Fruit fly (Drosophila melanogaster): ENCODE measurements around the gene fuss.

The fuss gene

DNA sequence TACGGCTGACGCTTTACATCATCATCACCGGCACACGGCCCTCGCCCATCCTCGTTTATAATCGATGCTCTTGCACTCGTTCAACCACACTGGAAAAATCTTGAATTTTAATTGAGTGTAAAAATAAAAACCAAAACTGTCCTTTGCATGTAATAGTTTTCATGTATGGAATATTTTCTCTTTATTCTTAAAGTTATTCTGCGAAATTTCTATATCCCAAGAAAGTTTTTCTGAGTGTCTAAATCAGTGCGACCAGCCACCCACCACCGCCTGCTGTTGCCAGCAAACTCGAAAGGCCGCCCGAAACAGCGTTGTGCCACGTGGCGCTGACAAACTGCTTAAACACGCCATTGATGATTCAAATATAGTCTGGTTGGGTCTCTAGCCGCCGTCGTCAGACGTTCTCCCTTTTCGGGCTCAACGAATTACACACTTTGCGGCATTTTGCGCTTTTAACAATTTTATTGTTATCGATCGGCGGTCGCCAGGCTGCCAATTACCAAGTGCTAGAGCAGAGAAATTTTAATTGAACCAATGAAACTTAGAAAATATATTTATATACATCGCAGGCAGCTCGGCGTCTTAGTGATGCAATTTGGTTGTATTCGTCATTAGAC, 4.6 kb upstream of the fuss start (continued):
- TF ChIP-seq Ets21C (GFP tag; optimal IDR thresholded peaks at IDR 0.05) (no peak), ss (GFP tag; optimal IDR thresholded peaks at IDR 0.05) (no peak), CG16779 (tag; optimal IDR thresholded peaks at IDR 0.05) (no peak), Blimp-1 (GFP tag; optimal IDR thresholded peaks at IDR 0.05) (no peak), CG8632 (GFP tag; optimal IDR thresholded peaks at IDR 0.05) (peak; percentile 13), CG6276 (GFP tag; optimal IDR thresholded peaks at IDR 0.05) (no peak), Hr38 (GFP tag; optimal IDR thresholded peaks at IDR 0.05) (no peak), Sox14 (GFP tag; optimal IDR thresholded peaks at IDR 0.05) (peak; percentile 16)

dm6 chr4:981157-981556, 2.9 kb upstream of the fuss start:
- no peak for TF ChIP-seq cyc (GFP tag; optimal IDR thresholded peaks at IDR 0.05)
- TF ChIP-seq CG11902 (GFP tag; optimal IDR thresholded peaks at IDR 0.05) = no peak
- TF ChIP-seq CG6808 (GFP tag; optimal IDR thresholded peaks at IDR 0.05) = no peak

DNA sequence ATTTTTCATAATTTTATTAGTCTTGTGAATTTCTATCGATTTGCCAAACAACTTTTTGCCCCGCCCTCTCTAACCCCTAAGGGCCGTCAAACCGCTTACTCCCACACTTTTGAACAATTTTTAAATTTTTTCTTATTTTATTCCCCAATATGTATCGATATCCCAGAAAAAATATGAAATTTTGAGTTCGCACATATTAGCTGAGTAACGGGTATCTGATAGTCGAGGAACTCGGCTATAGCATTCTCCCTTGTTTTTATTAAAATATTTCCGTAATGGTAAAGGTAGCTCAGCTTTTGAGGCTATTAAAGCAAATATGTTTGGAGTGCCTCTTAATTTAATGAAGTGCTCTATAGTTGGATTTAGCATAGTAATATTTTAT, 2.2 kb upstream of the fuss start:
- TF ChIP-seq Eip78C (GFP tag) (peak; percentile 23), fd85E (GFP tag; optimal IDR thresholded peaks at IDR 0.05) (no peak)

- TF ChIP-seq svp (GFP tag) (peak; percentile 46), topi (GFP tag; optimal IDR thresholded peaks at IDR 0.05) (no peak), CG10631 (GFP tag; optimal IDR thresholded peaks at IDR 0.05) (no peak), OdsH (GFP tag; optimal IDR thresholded peaks at IDR 0.05) (peak; percentile 34), salr (GFP tag; optimal IDR thresholded peaks at IDR 0.05) (no peak), CG11762 (GFP tag; optimal IDR thresholded peaks at IDR 0.05; ENCODE audit: insufficient read depth) (no peak), CG16779 (tag; optimal IDR thresholded peaks at IDR 0.05) (no peak), Lpt (GFP tag; optimal IDR thresholded peaks at IDR 0.05) (no peak), fkh (GFP tag; optimal IDR thresholded peaks at IDR 0.05) (peak; percentile 20), Sox15 (GFP tag; optimal IDR thresholded peaks at IDR 0.05) (no peak), CG31627 (GFP tag; optimal IDR thresholded peaks at IDR 0.05) (no peak), CG15336 (GFP tag; IDR thresholded peaks at IDR 0.05) (no peak), Blimp-1 (GFP tag; optimal IDR thresholded peaks at IDR 0.05) (no peak), CG3032 (tag; optimal IDR thresholded peaks at IDR 0.05) (no peak), Met (GFP tag; optimal IDR thresholded peaks at IDR 0.05) (no peak), pdm3 (GFP tag; optimal IDR thresholded peaks at IDR 0.05) (peak; percentile 26), CG6854 (GFP tag; optimal IDR thresholded peaks at IDR 0.05) (no peak), CG4318 (GFP tag; optimal IDR thresholded peaks at IDR 0.05) (no peak), Eip93F (GFP tag; optimal IDR thresholded peaks at IDR 0.05) (no peak), acj6 (GFP tag; optimal IDR thresholded peaks at IDR 0.05) (no peak), Smox (GFP tag; optimal IDR thresholded peaks at IDR 0.05) (no peak), cyc (GFP tag; optimal IDR thresholded peaks at IDR 0.05) (no peak), CG8319 (GFP tag; optimal IDR thresholded peaks at IDR 0.05) (no peak), eg (GFP tag; IDR thresholded peaks at IDR 0.05) (no peak), Sox102F (GFP tag; optimal IDR thresholded peaks at IDR 0.05) (peak; percentile 7), CG6276 (GFP tag; optimal IDR thresholded peaks at IDR 0.05) (no peak), fd59A (GFP tag; optimal IDR thresholded peaks at IDR 0.05) (no peak), Eip78C (GFP tag) (peak; percentile 70), Sox14 (GFP tag; optimal IDR thresholded peaks at IDR 0.05) (peak; percentile 2), Hr39 (GFP tag; optimal IDR thresholded peaks at IDR 0.05) (no peak), CG11294 (GFP tag; IDR thresholded peaks at IDR 0.05) (no peak), CG8632 (GFP tag; optimal IDR thresholded peaks at IDR 0.05) (no peak), esn (GFP tag; optimal IDR thresholded peaks at IDR 0.05) (peak; percentile 37), Ets21C (GFP tag; optimal IDR thresholded peaks at IDR 0.05) (no peak), CG8119 (GFP tag; IDR thresholded peaks at IDR 0.05) (no peak), Hr38 (GFP tag; optimal IDR thresholded peaks at IDR 0.05) (no peak), Hr4 (GFP tag; optimal IDR thresholded peaks at IDR 0.05) (no peak), Ets96B (tag; optimal IDR thresholded peaks at IDR 0.05) (no peak), Eip75B (GFP tag; optimal IDR thresholded peaks at IDR 0.05) (no peak)
Measured at dm6 chr4:979634-980474, 1.6 kb upstream of the fuss start.
